Fruit fly (Drosophila melanogaster) ovary, adult (tissue): Measurements from ENCODE around the gene mura.
A peak's percentile ranks its signal among the peaks of the same experiment; 100 is the strongest.

Source experiments
- CG17801 ChIP-seq: fragments of 200-800 bp; optimal IDR thresholded peaks from 2 replicates; lab custom pipeline; 2019; ENCODE audit warnings: missing biosample characterization, mild to moderate bottlenecking, missing genetic modification characterization, moderate library complexity; ENCODE audit not compliant: partially characterized antibody

The mura gene

DNA sequence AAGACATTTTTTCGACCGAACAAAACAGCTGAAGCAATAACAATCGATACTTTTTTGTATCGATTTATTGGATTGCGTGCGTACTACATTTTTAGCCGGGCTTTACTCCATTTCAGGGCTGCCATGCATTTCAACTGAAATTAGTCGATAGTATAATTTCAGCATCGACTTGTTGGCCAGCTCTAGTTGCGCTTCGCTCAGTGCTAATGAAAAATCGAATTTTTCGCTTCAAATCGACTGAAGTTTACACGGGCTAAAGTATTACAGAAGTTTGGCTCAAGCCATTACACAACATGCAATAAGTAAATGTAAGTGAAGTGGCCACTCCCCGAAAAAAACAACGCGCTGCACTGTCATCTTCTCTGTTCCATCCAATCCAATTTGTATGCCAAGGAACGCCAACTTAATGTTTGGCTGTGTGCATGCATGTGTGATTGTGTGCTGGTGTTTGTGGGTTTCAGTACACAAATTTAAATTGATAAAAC is 35.7 kb downstream of the mura start, which contains the start of the genes mRpL47, CG8176 and Kdm3:
mRpL47 (minus strand) TSS at position 49 of the 485 bp plus-strand sequence.
CG8176 (plus strand) TSS at position 148 of the 485 bp plus-strand sequence.
Kdm3 (plus strand) TSS at position 148 of the 485 bp plus-strand sequence.
- peak; percentile 34 for TF ChIP-seq CG17801 (GFP tag; lab: Kevin White, UChicago)

DNA sequence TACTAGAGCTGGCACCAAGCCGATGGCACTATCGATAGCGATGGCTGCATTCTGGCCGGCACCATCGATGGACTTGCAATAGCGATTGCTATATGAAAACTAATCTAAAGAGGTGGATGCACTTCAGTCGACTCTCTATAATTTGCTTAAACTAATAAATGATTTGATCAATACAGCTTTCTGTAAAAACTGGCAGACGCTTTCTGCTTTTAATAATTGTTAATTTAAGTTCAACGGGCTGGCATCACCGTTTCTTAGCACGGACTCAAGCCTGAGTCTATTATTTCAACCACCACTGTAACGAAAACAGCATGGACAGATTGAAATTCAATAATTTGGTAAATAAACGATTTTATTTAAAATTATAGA is 38.6 kb downstream of the mura start, which contains the start of the genes Ras85D and Rlb1:
Ras85D (minus strand) TSS at position 16 of the 369 bp plus-strand sequence.
Rlb1 (plus strand) TSS at position 276 of the 369 bp plus-strand sequence.
- peak; percentile 66 for TF ChIP-seq CG17801 (GFP tag; lab: Kevin White, UChicago)

DNA sequence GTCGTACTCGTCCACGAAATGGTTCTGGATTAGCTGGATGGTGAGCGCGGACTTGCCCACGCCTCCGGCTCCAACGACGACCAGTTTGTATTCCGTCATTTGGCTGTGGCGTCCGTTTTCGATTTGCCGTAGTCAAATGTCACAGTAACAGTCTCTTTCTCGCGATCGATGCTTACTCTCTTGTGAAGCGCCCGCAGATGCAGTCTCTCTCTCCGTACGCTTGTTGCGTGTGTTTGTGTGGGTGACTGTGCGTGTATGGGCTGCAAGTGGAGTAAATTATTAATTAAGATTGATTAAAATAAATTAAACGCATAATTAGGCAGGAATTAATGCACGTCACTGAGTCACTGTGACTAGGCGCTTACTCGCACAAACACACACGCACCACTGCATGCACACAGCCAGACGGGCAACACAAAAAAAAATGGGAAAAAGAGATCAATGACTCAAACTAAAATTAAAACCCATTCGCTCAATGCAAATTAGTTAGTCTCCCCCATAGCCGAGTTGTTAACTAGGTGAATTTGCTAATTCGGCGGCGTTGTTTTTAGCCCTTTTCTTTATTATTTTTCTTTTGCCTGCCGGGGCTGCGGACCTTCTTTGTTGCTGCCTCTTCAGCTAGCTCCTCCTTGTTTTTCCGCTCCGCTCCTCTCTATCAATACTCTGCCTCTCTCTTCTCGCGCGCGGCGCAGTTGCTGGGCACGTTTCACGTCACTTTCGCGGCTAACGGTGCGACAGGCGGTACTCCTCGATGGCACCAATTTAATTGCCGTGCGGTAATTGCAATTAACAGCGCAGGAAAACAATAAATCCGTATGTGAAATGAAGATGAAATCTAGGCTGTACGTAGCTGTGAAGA is 39.2 kb downstream of the mura start:
- no peak for TF ChIP-seq CG17801 (GFP tag; lab: Kevin White, UChicago)

DNA sequence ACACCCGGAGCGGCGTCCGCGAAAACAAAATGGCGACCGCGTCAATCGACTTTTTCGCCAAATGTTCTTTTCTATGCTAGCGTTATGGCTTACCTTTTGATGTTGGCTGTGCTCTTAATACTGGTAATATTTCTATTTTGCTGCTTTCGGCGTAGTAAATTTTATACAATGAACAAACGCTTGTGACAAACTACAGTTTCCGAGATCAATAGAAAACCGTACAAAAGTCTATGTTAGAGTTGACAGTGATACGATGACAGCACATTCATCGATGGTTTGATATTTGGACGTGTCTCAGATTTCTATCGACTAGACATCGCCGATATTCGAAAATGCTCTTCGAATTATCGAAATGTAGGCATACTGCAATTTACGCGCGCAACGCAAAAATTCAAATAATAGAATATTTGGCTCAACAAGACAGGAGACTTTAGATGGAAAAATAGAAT is 41.5 kb downstream of the mura start, which contains the start of gene rump:
rump (minus strand) TSS at position 255 of the 449 bp plus-strand sequence.
- no peak for TF ChIP-seq CG17801 (GFP tag; lab: Kevin White, UChicago)

DNA sequence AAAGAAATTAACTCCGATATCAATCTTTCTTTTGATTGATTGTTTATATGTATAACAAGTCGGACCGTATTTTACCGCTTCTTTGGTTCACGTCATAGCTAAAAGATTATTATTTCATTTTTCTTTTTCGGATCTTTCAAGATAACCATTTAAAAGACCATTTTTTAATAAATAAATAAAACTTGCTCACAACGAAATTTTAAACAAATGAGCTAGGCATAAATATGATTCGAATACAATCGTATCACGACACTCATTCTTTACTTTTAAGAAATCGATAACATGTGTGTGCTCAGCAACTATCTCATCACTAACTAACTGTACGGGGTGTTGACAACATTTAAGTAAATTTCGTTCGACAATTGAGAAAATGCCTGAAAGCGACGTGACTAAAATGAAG is 47.3 kb downstream of the mura start, which contains the start of gene CG8149:
CG8149 (plus strand) TSS at position 302 of the 400 bp plus-strand sequence.
- peak; percentile 28 for TF ChIP-seq CG17801 (GFP tag; lab: Kevin White, UChicago)

DNA sequence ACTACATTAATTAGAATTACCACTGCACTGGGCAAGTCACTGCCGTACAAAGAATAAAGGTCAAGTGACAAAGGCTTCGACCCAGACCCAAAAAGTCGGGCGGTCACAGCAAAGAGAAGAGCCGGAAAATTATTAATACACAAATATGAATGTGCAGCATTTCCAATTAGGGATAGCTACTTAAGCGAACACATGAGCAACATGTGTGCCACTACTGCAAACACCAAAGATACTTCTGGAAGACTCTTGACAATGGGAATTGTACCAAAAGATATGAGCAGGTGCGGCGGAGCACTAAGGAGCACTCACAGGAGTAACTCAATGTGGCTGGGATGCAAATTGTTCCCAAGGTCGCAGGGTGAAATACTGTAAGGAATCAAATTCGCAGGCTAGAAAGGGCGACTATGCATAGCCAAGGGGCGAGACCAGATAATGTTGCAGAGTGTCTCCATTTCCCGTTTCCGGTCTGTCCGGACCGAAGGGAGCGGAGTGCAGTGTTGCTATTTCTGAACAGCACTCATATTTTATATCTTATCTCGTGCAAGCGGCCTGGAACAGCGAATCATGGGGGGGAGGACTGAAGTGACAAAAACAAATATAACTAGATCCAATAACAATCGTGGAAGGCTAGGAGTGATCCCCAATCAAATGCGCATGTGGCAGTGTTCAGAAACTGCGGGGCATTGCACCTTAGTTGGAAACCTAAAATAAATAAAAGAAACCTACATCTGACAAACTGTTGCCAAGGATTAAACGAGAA is 48.1 kb downstream of the mura start:
- TF ChIP-seq CG17801 (GFP tag; lab: Kevin White, UChicago): no peak

DNA sequence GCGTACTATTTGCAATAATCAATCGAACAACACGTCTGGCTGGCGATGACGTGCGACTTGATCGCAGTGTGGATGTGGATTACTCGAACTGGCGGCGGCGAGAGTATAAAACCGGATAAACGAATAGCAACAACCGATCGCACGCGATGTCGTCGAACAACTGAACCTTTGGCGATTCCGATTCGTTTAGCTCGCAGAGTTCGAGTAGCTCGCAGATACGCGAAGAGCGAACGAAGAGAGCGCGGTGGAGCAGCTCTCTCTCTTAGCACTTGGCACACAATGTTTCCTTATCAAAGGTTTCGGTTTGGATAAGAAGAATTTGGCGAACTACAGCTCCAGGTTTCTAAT is 49.2 kb downstream of the mura start, which contains the start of gene RhoL:
RhoL (minus strand) TSS at position 166 of the 348 bp plus-strand sequence.
- peak; percentile 68 for TF ChIP-seq CG17801 (GFP tag; lab: Kevin White, UChicago)

DNA sequence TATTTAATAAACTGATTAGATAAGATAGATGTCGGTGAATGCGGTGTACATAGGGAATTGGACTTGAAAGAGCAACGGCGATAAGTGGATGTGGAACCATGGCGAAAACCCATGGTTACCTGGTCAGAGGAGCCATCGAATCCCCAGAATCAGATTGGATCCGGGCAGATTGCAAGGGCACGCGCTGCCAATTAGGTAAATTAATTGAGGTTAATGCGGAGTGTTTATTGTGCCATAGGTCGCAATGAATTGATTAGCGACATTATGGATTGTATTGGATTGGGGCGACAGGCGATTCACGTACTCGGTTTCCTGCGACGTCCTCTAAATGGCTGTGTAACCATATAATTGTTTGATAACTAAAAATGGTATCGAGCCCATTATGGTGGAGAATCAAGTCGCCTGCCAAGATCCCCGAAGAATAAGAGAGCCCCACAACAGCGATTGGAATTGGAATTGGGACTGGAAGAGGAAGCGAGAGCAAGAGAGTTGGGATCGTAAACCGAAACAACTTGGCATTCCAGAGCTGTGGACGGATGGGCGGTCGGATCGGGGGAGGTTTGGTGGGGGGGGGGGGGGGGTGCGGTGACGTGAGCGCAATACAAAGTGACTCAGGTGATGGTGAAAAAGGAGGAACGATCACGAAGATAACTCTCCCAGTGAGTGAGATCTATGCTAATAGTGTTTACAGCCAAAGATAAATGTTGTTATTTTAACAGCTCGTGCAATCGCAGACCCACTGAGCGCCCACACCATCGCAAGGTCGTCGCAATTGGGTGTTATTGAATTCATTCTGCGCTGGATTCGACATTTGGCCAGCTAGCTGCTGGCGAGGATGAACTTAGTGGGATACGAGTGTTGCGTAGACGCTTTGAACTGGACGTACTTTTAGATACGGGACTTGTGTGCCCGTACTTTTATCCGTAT is 49.9 kb downstream of the mura start:
- TF ChIP-seq CG17801 (GFP tag; lab: Kevin White, UChicago): no peak

DNA sequence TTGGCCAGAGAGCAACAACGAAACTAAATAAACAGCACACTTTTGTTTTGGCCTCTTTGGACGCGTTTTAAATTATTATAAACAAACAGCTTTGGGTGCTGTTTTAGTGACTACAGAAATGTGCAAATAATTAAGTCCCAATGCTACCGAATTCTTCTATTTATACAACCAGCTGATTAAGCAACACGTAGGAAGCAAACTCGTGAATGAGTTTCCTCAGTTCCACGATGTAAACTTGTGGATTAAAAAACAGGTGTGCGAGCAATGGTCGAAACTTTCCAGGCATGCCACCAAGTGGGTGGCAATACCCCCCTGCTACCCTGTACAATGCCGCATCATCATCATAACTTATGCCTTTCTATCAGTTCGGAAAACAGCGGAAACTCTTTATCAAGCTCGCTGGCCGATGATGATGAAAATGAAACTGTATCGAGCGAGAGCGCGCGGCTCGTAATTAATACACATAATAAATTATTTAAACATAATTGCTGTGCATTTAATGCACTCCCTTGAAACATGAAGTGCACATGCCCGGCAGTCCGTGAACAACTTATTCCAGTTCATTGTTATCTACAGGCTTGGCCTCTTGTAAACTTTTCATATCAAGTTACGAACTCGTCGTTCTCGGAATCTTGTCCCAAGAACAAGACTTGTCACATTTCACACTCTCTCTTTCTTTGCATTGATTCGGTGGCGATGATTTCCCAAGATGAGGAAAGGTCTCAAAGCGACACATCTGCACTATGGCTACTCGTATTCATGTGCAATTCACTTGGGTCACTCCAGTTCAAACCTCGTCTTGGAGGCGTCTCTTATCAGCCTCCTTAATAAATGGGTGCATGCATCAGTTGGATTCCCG is 51.2 kb downstream of the mura start:
- no peak for TF ChIP-seq CG17801 (GFP tag; lab: Kevin White, UChicago)

DNA sequence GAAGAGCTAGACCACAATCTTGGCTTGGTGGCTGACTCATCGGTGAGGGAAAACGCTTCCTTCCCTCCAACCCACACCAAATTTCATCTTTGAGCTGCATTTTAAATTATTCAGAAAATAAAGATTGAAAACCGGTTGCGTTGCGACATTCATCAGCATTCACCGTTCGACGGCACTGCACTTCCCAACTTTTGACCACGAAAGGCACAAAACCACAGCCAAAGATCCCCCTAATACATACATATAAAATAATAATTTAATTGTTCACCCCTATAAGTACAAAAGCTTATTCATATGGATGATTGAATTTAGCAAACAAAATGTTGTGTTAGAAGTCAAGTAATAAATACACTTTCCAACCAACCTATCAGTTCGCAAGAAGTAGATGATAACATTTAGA is 52.4 kb downstream of the mura start:
- no peak for TF ChIP-seq CG17801 (GFP tag; lab: Kevin White, UChicago)

DNA sequence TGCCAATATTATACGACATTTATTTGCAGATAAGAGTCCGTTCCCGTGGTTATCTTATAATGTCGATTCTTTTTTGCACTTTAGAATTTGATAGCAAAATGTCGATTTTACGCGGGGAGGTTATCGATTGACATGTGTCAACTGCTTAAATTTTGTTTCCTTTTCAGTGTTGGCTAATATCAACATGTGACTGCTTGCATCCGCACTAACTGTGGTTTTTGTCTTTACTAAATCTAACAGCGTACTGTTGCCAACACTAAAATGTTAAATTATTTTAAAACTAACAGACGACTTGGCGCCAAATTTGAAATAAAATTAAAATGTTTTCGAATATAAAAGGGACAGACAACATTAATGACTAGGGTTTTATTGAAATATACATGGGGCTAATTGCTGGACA is 54.9 kb downstream of the mura start:
- TF ChIP-seq CG17801 (GFP tag; lab: Kevin White, UChicago): no peak

DNA sequence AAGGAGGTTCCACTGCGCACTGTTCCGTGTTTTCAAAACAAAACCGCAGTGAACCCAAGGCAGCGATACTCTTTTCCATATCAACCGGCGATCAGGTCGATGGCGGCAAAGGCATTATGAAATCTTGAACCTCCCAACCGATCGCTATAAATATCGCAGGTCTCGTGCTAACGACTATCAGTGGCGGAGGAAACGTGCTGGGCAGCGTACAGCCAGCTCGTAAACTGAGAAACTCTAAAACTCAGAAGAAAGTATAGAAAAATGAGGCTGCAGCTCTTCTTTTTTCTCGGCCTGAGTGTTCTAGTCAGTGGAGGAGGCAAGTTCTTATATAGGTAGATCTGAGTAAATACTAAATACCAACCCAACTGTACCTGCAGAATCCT is 57.0 kb downstream of the mura start, which contains the start of gene phu:
phu (plus strand) TSS at position 175 of the 383 bp plus-strand sequence.
- no peak for TF ChIP-seq CG17801 (GFP tag; lab: Kevin White, UChicago)
